Worm (Caenorhabditis elegans) whole organism, L3 larva: ENCODE data around the gene nck-1.
"Not testable (repeated sequence)": the region's sequence is repeated elsewhere in the genome, so short reads cannot be mapped to it uniquely, and the experiment has no call there.

Experiments used
- ZK546.5 ChIP-seq: sonication (generic microtip); optimal IDR thresholded peaks from 2 replicates; lab custom pipeline; 2017; ENCODE audit warnings: missing biosample characterization, missing genetic modification characterization
- aly-2 ChIP-seq: fragments of 150-350 bp; optimal IDR thresholded peaks from 2 replicates; lab custom pipeline; 2014; ENCODE audit warnings: missing biosample characterization, missing genetic modification characterization
- ama-1 ChIP-seq: fragments of 150-350 bp; optimal IDR thresholded peaks from 2 replicates; lab custom pipeline; 2018
- ceh-16 ChIP-seq: sonication (generic microtip); optimal IDR thresholded peaks from 2 replicates; lab custom pipeline; 2017; ENCODE audit warnings: missing biosample characterization, missing genetic modification characterization
- ceh-28 ChIP-seq: fragments of 150-350 bp; optimal IDR thresholded peaks from 2 replicates; lab custom pipeline; 2014; ENCODE audit warnings: missing biosample characterization, missing genetic modification reagents, missing genetic modification characterization
- ceh-82 ChIP-seq: fragments of 150-350 bp; optimal IDR thresholded peaks from 2 replicates; lab custom pipeline; 2014; ENCODE audit warnings: missing biosample characterization, missing genetic modification characterization
- daf-12 ChIP-seq: fragments of 150-350 bp; optimal IDR thresholded peaks from 2 replicates; lab custom pipeline; 2014; ENCODE audit warnings: missing biosample characterization, missing genetic modification reagents, missing genetic modification characterization
- egl-5 ChIP-seq: fragments of 150-350 bp; optimal IDR thresholded peaks from 2 replicates; lab custom pipeline; 2017; ENCODE audit warnings: missing biosample characterization, missing genetic modification reagents, missing genetic modification characterization, inconsistent platforms
- elt-2 ChIP-seq: sonication (generic microtip); optimal IDR thresholded peaks from 2 replicates; lab custom pipeline; 2016; ENCODE audit warnings: missing genetic modification reagents, mild to moderate bottlenecking, missing genetic modification characterization, missing compliant biosample characterization
- elt-3 ChIP-seq, 3 experiments: fragments of 150-350 bp in 1 of 3; sonication (generic microtip) in 2 of 3; optimal IDR thresholded peaks; 2 replicates in 2 of 3; 4 replicates in 1 of 3; lab custom pipeline; 2014 to 2017; ENCODE audit warnings: missing biosample characterization in 3 of 3, missing genetic modification characterization in 3 of 3
- eor-1 ChIP-seq, 2 experiments: fragments of 150-350 bp; optimal IDR thresholded peaks; 2 replicates each; lab custom pipeline; 2014 to 2018; ENCODE audit warnings: missing biosample characterization in 2 of 2, missing genetic modification characterization in 2 of 2
- fos-1 ChIP-seq: fragments of 150-350 bp; optimal IDR thresholded peaks from 2 replicates; lab custom pipeline; 2014; ENCODE audit warnings: missing biosample characterization, missing genetic modification characterization
- hmg-11 ChIP-seq: sonication (generic microtip); optimal IDR thresholded peaks from 2 replicates; lab custom pipeline; 2016; ENCODE audit warnings: missing genetic modification characterization, missing compliant biosample characterization
- jun-1 ChIP-seq: fragments of 150-350 bp; optimal IDR thresholded peaks from 2 replicates; lab custom pipeline; 2014; ENCODE audit warnings: missing biosample characterization, missing genetic modification reagents, missing genetic modification characterization
- lin-39 ChIP-seq: fragments of 150-350 bp; optimal IDR thresholded peaks from 2 replicates; lab custom pipeline; 2018; ENCODE audit warnings: missing biosample characterization, missing genetic modification reagents, missing genetic modification characterization
- lsy-12 ChIP-seq: sonication (generic microtip); optimal IDR thresholded peaks from 2 replicates; lab custom pipeline; 2016; ENCODE audit warnings: mild to moderate bottlenecking, missing genetic modification characterization, missing compliant biosample characterization
- mdl-1 ChIP-seq: fragments of 150-350 bp; optimal IDR thresholded peaks from 2 replicates; lab custom pipeline; 2014; ENCODE audit warnings: missing biosample characterization, missing genetic modification characterization
- nfya-1 ChIP-seq: sonication (generic microtip); optimal IDR thresholded peaks from 2 replicates; lab custom pipeline; 2017; ENCODE audit warnings: missing genetic modification characterization, mild to moderate bottlenecking, missing compliant biosample characterization, antibody characterized with exemption, moderate library complexity; ENCODE audit not compliant: insufficient read depth
- nhr-11 ChIP-seq: fragments of 150-350 bp; optimal IDR thresholded peaks from 2 replicates; lab custom pipeline; 2014; ENCODE audit warnings: missing biosample characterization, missing genetic modification characterization
- nhr-12 ChIP-seq: fragments of 150-350 bp; optimal IDR thresholded peaks from 2 replicates; lab custom pipeline; 2014; ENCODE audit warnings: missing biosample characterization, missing genetic modification characterization
- nhr-23 ChIP-seq: fragments of 150-350 bp; optimal IDR thresholded peaks from 2 replicates; lab custom pipeline; 2014; ENCODE audit warnings: missing biosample characterization, missing genetic modification reagents, missing genetic modification characterization
- nhr-237 ChIP-seq: fragments of 150-350 bp; optimal IDR thresholded peaks from 2 replicates; lab custom pipeline; 2014; ENCODE audit warnings: missing biosample characterization, missing genetic modification characterization
- nhr-43 ChIP-seq: sonication (generic microtip); optimal IDR thresholded peaks from 2 replicates; lab custom pipeline; 2016; ENCODE audit warnings: mild to moderate bottlenecking, missing genetic modification characterization, missing compliant biosample characterization; ENCODE audit not compliant: poor library complexity, severe bottlenecking
- nhr-67 ChIP-seq: fragments of 150-350 bp; optimal IDR thresholded peaks from 2 replicates; lab custom pipeline; 2014; ENCODE audit warnings: missing biosample characterization, missing genetic modification characterization
- skn-1 ChIP-seq: fragments of 150-350 bp; optimal IDR thresholded peaks from 2 replicates; lab custom pipeline; 2014; ENCODE audit warnings: missing biosample characterization, missing genetic modification characterization
- snpc-4 ChIP-seq: fragments of 150-350 bp; optimal IDR thresholded peaks from 2 replicates; lab custom pipeline; 2014; ENCODE audit warnings: missing biosample characterization, missing genetic modification characterization
- ztf-11 ChIP-seq: fragments of 150-350 bp; optimal IDR thresholded peaks from 2 replicates; lab custom pipeline; 2014; ENCODE audit warnings: missing biosample characterization, missing genetic modification characterization
- ztf-4 ChIP-seq: fragments of 150-350 bp; optimal IDR thresholded peaks from 2 replicates; lab custom pipeline; 2014; ENCODE audit warnings: missing biosample characterization, missing genetic modification characterization

Gene nck-1

ce11 chrX:4153343-4153742 lies at the start of gene nck-1:
Gene nck-1, minus strand, starts transcription at chrX:4153443.
- TF ChIP-seq lin-39 (tag; lab: Kevin White, UChicago) (no peak), egl-5 (tag; lab: Kevin White, UChicago) (peak; percentile 21)

ce11 chrX:4202114-4202513 lies 48.9 kb upstream of the nck-1 start, which contains the start of gene F20B6.6:
Gene F20B6.6, minus strand, starts transcription at chrX:4202214.
- TF ChIP-seq nhr-237, nhr-12, snpc-4 (tag; lab: Kevin White, UChicago): not testable (repeated sequence)

ce11 chrX:4199829-4200228 lies 46.6 kb upstream of the nck-1 start, which contains the start of gene F20B6.5:
Gene F20B6.5, minus strand, starts transcription at chrX:4199929.
- not testable (repeated sequence) for TF ChIP-seq ceh-16 (tag; lab: Kevin White, UChicago); ztf-4; elt-3 (tag; optimal IDR thresholded peaks at IDR 0.05; lab: Kevin White, UChicago)

ce11 chrX:4196431-4196830 lies 43.2 kb upstream of the nck-1 start, which contains the start of gene F20B6.4:
Gene F20B6.4, minus strand, starts transcription at chrX:4196531.
- TF ChIP-seq daf-12: no peak
- TF ChIP-seq lsy-12 (tag; lab: Kevin White, UChicago): no peak
- TF ChIP-seq egl-5 (tag; lab: Kevin White, UChicago): no peak
- TF ChIP-seq ZK546.5 (tag; lab: Kevin White, UChicago): no peak
- no peak for TF ChIP-seq nhr-23 (tag; lab: Kevin White, UChicago)
- TF ChIP-seq elt-2 (tag; lab: Kevin White, UChicago): no peak
- no peak for TF ChIP-seq nhr-11 (tag; lab: Kevin White, UChicago)
- no peak for TF ChIP-seq nfya-1
- TF ChIP-seq ceh-82 (tag; lab: Kevin White, UChicago): no peak
- TF ChIP-seq hmg-11 (tag; lab: Kevin White, UChicago): no peak
- no peak for TF ChIP-seq fos-1 (tag; lab: Kevin White, UChicago)
- TF ChIP-seq jun-1 (tag; lab: Kevin White, UChicago): no peak
- TF ChIP-seq mdl-1 (tag; lab: Kevin White, UChicago): no peak
- TF ChIP-seq eor-1 (tag; optimal IDR thresholded peaks at IDR 0.05; lab: Kevin White, UChicago): no peak

ce11 chrX:4193080-4193479 lies 39.8 kb upstream of the nck-1 start:
- peak; percentile 71 for TF ChIP-seq nhr-43
- peak; percentile 43 for TF ChIP-seq aly-2 (tag; lab: Kevin White, UChicago)
- TF ChIP-seq lsy-12 (tag; lab: Kevin White, UChicago): no peak
- no peak for TF ChIP-seq elt-3 (tag; optimal IDR thresholded peaks at IDR 0.05; lab: Kevin White, UChicago)
- TF ChIP-seq nfya-1: no peak
- peak; percentile 39 for TF ChIP-seq elt-2 (tag; lab: Kevin White, UChicago)
- no peak for TF ChIP-seq nhr-67 (tag; lab: Kevin White, UChicago)
- TF ChIP-seq mdl-1 (tag; lab: Kevin White, UChicago): no peak
- TF ChIP-seq nhr-12 (tag; lab: Kevin White, UChicago): no peak
- peak; percentile 20 for TF ChIP-seq nhr-23 (tag; lab: Kevin White, UChicago)
- TF ChIP-seq ceh-82 (tag; lab: Kevin White, UChicago): no peak
- TF ChIP-seq egl-5 (tag; lab: Kevin White, UChicago): no peak
- no peak for TF ChIP-seq ztf-4
- TF ChIP-seq snpc-4 (tag; lab: Kevin White, UChicago): no peak
- TF ChIP-seq daf-12: no peak
- TF ChIP-seq skn-1 (tag; lab: Kevin White, UChicago): no peak
- TF ChIP-seq eor-1 (tag; optimal IDR thresholded peaks at IDR 0.05; lab: Kevin White, UChicago): no peak
- TF ChIP-seq ceh-28 (tag; lab: Kevin White, UChicago): no peak
- TF ChIP-seq, all 47 proteins: peak for 4

DNA sequence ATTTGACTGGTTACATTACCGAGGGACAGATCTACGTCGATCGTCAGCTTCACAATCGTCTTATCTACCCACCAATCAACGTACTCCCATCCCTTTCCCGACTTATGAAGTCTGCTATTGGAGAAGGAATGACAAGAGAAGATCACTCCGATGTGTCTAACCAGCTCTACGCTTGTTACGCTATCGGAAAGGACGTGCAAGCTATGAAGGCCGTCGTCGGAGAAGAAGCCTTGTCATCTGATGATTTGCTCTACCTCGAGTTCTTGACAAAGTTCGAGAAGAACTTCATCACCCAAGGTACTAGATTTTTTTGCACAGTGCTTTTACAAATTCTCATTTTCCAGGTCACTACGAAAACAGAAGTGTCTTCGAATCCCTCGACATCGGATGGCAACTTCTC lies 39.0 kb upstream of the nck-1 start:
- no peak for TF ChIP-seq fos-1 (tag; lab: Kevin White, UChicago)
- TF ChIP-seq elt-3 (tag; optimal IDR thresholded peaks at IDR 0.05; lab: Kevin White, UChicago): no peak
- no peak for TF ChIP-seq nhr-12 (tag; lab: Kevin White, UChicago)
- TF ChIP-seq ztf-11 (tag; lab: Kevin White, UChicago): no peak
- TF ChIP-seq ama-1: no peak
- no peak for TF ChIP-seq nfya-1
- TF ChIP-seq aly-2 (tag; lab: Kevin White, UChicago): no peak
- TF ChIP-seq hmg-11 (tag; lab: Kevin White, UChicago): no peak
